Worm (Caenorhabditis elegans): ENCODE measurements around the gene F56C9.3.

The F56C9.3 gene

ce11 chrIII:7305649-7305977, 5.5 kb upstream of the F56C9.3 start (continued):
- TF ChIP-seq hpl-2 (GFP tag; optimal IDR thresholded peaks at IDR 0.05): no peak
- TF ChIP-seq nhr-76 (tag; optimal IDR thresholded peaks at IDR 0.05): no peak
- TF ChIP-seq egl-27 (tag; optimal IDR thresholded peaks at IDR 0.05): no peak
- no peak for TF ChIP-seq mab-9 (GFP tag; IDR thresholded peaks at IDR 0.05)
- no peak for TF ChIP-seq jun-1 (tag; optimal IDR thresholded peaks at IDR 0.05)
- TF ChIP-seq nhr-71 (tag; optimal IDR thresholded peaks at IDR 0.05): peak; percentile 40
- no peak for TF ChIP-seq rnt-1 (tag; optimal IDR thresholded peaks at IDR 0.05)
- TF ChIP-seq ztf-4 (tag; optimal IDR thresholded peaks at IDR 0.05): no peak
- no peak for TF ChIP-seq fos-1 (tag; optimal IDR thresholded peaks at IDR 0.05)
- TF ChIP-seq C34B4.2 (tag; optimal IDR thresholded peaks at IDR 0.05): no peak
- no peak for TF ChIP-seq pqm-1 (tag; optimal IDR thresholded peaks at IDR 0.05)
- TF ChIP-seq unc-30 (tag; optimal IDR thresholded peaks at IDR 0.05): no peak
- no peak for TF ChIP-seq alr-1 (tag; optimal IDR thresholded peaks at IDR 0.05; ENCODE audit: borderline replicate concordance)
- no peak for TF ChIP-seq efl-1 (optimal IDR thresholded peaks at IDR 0.05)
- no peak for TF ChIP-seq efl-1 (GFP tag; optimal IDR thresholded peaks at IDR 0.05 in 1 of 2)
- no peak for TF ChIP-seq tbx-2 (tag; optimal IDR thresholded peaks at IDR 0.05)
- TF ChIP-seq aha-1 (tag; optimal IDR thresholded peaks at IDR 0.05): no peak
- no peak for TF ChIP-seq sup-37 (GFP tag; optimal IDR thresholded peaks at IDR 0.05)
- no peak for TF ChIP-seq lin-13 (GFP tag; optimal IDR thresholded peaks at IDR 0.05)
- TF ChIP-seq egl-13 (tag; optimal IDR thresholded peaks at IDR 0.05): no peak
- no peak for TF ChIP-seq hlh-4 (tag; optimal IDR thresholded peaks at IDR 0.05)
- peak in 1 of 2 experiments; percentile 25 for TF ChIP-seq lsy-2 (tag; optimal IDR thresholded peaks at IDR 0.05)
- TF ChIP-seq nhr-20 (tag; optimal IDR thresholded peaks at IDR 0.05): peak; percentile 42
- TF ChIP-seq snu-23 (GFP tag; optimal IDR thresholded peaks at IDR 0.05): peak; percentile 41
- no peak for TF ChIP-seq sox-4 (tag; optimal IDR thresholded peaks at IDR 0.05)
- no peak for TF ChIP-seq fkh-10 (GFP tag; optimal IDR thresholded peaks at IDR 0.05)
- TF ChIP-seq pag-3 (tag; optimal IDR thresholded peaks at IDR 0.05; ENCODE audit: borderline replicate concordance, insufficient read depth): no peak
- TF ChIP-seq tlp-1 (tag; optimal IDR thresholded peaks at IDR 0.05): no peak
- TF ChIP-seq lin-39 (tag; optimal IDR thresholded peaks at IDR 0.05): no peak
- no peak for TF ChIP-seq ceh-82 (tag; optimal IDR thresholded peaks at IDR 0.05)
- TF ChIP-seq ceh-63 (GFP tag; optimal IDR thresholded peaks at IDR 0.05): no peak
- TF ChIP-seq nhr-90 (tag; optimal IDR thresholded peaks at IDR 0.05; ENCODE audit: poor library complexity): peak; percentile 21
- no peak for TF ChIP-seq fkh-8 (tag; optimal IDR thresholded peaks at IDR 0.05)
- no peak for TF ChIP-seq nhr-47 (tag; optimal IDR thresholded peaks at IDR 0.05)
- peak; percentile 77 for TF ChIP-seq nhr-85 (tag)
- no peak for TF ChIP-seq vab-15 (tag; optimal IDR thresholded peaks at IDR 0.05)
- TF ChIP-seq xbp-1 (tag; optimal IDR thresholded peaks at IDR 0.05): no peak
- no peak for TF ChIP-seq nhr-28 (tag; optimal IDR thresholded peaks at IDR 0.05)
- TF ChIP-seq ama-1 (optimal IDR thresholded peaks at IDR 0.05): no peak

DNA sequence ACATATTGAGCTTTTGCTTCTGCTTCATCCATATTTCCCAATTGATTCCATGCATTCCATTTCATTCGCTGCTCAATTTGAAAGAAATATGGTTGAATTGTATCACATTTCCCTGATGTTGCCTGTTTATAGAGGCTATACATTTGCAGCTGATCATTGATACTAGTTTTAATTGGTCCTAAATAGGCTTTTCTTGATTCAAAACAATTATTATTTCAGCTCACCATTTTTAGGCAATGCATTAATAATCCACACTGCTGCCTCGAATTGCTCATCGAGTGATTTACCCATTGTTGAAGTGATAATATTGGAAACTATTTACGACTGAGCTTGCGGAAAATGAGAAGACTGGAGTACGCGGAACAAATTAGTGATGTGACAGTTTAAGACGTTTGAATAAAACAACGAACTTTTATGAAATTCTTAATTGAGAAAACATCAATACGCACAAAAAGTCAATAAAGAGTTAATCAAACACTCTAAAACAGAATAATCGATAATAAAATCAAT, 2.4 kb upstream of the F56C9.3 start, which contains the start of gene acbp-4:
Gene acbp-4, minus strand, starts transcription at position 510 of the 510 bp plus-strand sequence.
- no peak for TF ChIP-seq nhr-12 (tag; optimal IDR thresholded peaks at IDR 0.05)
- TF ChIP-seq zip-4 (GFP tag; optimal IDR thresholded peaks at IDR 0.05): no peak
- TF ChIP-seq dsc-1 (tag; optimal IDR thresholded peaks at IDR 0.05): no peak
- TF ChIP-seq mab-9 (GFP tag; IDR thresholded peaks at IDR 0.05): no peak
- no peak for TF ChIP-seq lin-14 (GFP tag; optimal IDR thresholded peaks at IDR 0.05)
- no peak for TF ChIP-seq efl-1 (optimal IDR thresholded peaks at IDR 0.05)
- TF ChIP-seq efl-1 (GFP tag; optimal IDR thresholded peaks at IDR 0.05 in 1 of 2): no peak
- TF ChIP-seq tlp-1 (tag; optimal IDR thresholded peaks at IDR 0.05): no peak
- TF ChIP-seq nhr-237 (tag; optimal IDR thresholded peaks at IDR 0.05): no peak
- TF ChIP-seq lin-13 (GFP tag; optimal IDR thresholded peaks at IDR 0.05): no peak
- TF ChIP-seq C04F5.9 (tag; optimal IDR thresholded peaks at IDR 0.05): no peak
- TF ChIP-seq fkh-10 (GFP tag; optimal IDR thresholded peaks at IDR 0.05): no peak
- no peak for TF ChIP-seq lsy-2 (tag; optimal IDR thresholded peaks at IDR 0.05)
- no peak for TF ChIP-seq elt-3 (tag; optimal IDR thresholded peaks at IDR 0.05)
- no peak for TF ChIP-seq fkh-4 (tag; optimal IDR thresholded peaks at IDR 0.05; ENCODE audit: borderline replicate concordance)
- no peak for TF ChIP-seq grh-1 (GFP tag; IDR thresholded peaks at IDR 0.05)
- no peak for TF ChIP-seq nhr-11 (tag; optimal IDR thresholded peaks at IDR 0.05)
- TF ChIP-seq hlh-4 (tag; optimal IDR thresholded peaks at IDR 0.05): no peak

Measured in whole organism, L1 larva.